Worm (Caenorhabditis elegans): ENCODE data around the gene Y17D7B.4.

Y17D7B.4 gene

ce11 chrV:18776245-18776737 lies at the start of gene Y17D7B.4:
Gene Y17D7B.4, minus strand, starts transcription at chrV:18776687.
- TF ChIP-seq peb-1 (tag; optimal IDR thresholded peaks at IDR 0.05) (no peak), elt-1 (tag; optimal IDR thresholded peaks at IDR 0.05) (no peak), R02D3.7 (tag; optimal IDR thresholded peaks at IDR 0.05) (no peak), snpc-4 (tag; optimal IDR thresholded peaks at IDR 0.05) (no peak), ama-1 (optimal IDR thresholded peaks at IDR 0.05) (no peak), sma-9 (GFP tag; optimal IDR thresholded peaks at IDR 0.05) (no peak), sma-9 (tag; optimal IDR thresholded peaks at IDR 0.05) (no peak), ceh-82 (tag; optimal IDR thresholded peaks at IDR 0.05) (no peak), mab-5 (tag; optimal IDR thresholded peaks at IDR 0.05) (no peak), nhr-25 (tag; optimal IDR thresholded peaks at IDR 0.05) (no peak), lin-13 (GFP tag; optimal IDR thresholded peaks at IDR 0.05) (no peak), ztf-11 (tag; optimal IDR thresholded peaks at IDR 0.05) (no peak), mbf-1 (tag; optimal IDR thresholded peaks at IDR 0.05) (no peak), skn-1 (tag; optimal IDR thresholded peaks at IDR 0.05) (no peak)

DNA sequence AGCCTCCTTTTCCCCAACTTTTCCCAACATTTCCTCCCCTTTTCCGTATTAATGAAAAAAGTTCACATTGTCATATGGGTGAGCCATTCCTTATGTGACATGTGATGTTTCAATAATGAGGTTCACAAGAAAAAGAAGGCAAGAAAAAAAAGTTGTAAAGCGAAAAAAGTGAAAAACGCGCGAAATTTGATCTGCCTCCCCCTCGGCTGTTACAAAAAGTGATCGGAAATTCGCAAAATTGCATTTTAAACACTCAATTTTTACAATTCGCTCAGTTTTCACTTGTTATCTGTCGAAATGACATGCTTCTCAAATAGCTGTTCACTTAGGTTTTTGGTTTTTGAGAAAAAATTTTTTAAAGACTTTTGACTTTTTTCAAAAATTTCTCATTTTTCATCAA lies 45.1 kb upstream of the Y17D7B.4 start:
- TF ChIP-seq ceh-16 (tag; optimal IDR thresholded peaks at IDR 0.05) (no peak), fos-1 (tag; optimal IDR thresholded peaks at IDR 0.05) (no peak), nhr-129 (tag; optimal IDR thresholded peaks at IDR 0.05) (no peak), ztf-11 (tag; optimal IDR thresholded peaks at IDR 0.05) (no peak), alr-1 (tag; optimal IDR thresholded peaks at IDR 0.05) (no peak), nhr-6 (tag; optimal IDR thresholded peaks at IDR 0.05) (no peak), zag-1 (tag; optimal IDR thresholded peaks at IDR 0.05) (no peak), blmp-1 (tag; optimal IDR thresholded peaks at IDR 0.05; ENCODE audit: insufficient read depth) (no peak), sem-4 (tag; optimal IDR thresholded peaks at IDR 0.05) (no peak), ztf-4 (tag; optimal IDR thresholded peaks at IDR 0.05) (no peak), unc-55 (GFP tag; optimal IDR thresholded peaks at IDR 0.05) (no peak), mbf-1 (tag; optimal IDR thresholded peaks at IDR 0.05) (no peak), nhr-77 (tag; optimal IDR thresholded peaks at IDR 0.05) (no peak), nhr-25 (tag; optimal IDR thresholded peaks at IDR 0.05) (no peak), crh-2 (tag; optimal IDR thresholded peaks at IDR 0.05) (no peak), ceh-82 (tag; optimal IDR thresholded peaks at IDR 0.05) (no peak), peb-1 (tag; optimal IDR thresholded peaks at IDR 0.05) (no peak)

- no peak for TF ChIP-seq nhr-129 (tag; optimal IDR thresholded peaks at IDR 0.05)
- no peak for TF ChIP-seq Y55F3AM.14 (GFP tag; optimal IDR thresholded peaks at IDR 0.05)
- no peak for TF ChIP-seq ztf-11 (tag; optimal IDR thresholded peaks at IDR 0.05)
Observed at ce11 chrV:18819643-18820042, 43.2 kb upstream of the Y17D7B.4 start, which contains the start of gene ncs-5. Gene ncs-5, plus strand, starts transcription at chrV:18819766.

ce11 chrV:18811360-18811759 lies 34.9 kb upstream of the Y17D7B.4 start, which contains the start of gene C54E10.7:
Gene C54E10.7, plus strand, starts transcription at chrV:18811660.
- TF ChIP-seq unc-62 (GFP tag; optimal IDR thresholded peaks at IDR 0.05) = no peak
- TF ChIP-seq lin-39 (tag; optimal IDR thresholded peaks at IDR 0.05) = no peak
- TF ChIP-seq mbf-1 (tag; optimal IDR thresholded peaks at IDR 0.05) = no peak
- TF ChIP-seq F13H6.1 (tag; optimal IDR thresholded peaks at IDR 0.05) = no peak
- no peak for TF ChIP-seq lsy-2 (tag; optimal IDR thresholded peaks at IDR 0.05)

ce11 chrV:18810705-18811104 lies 34.2 kb upstream of the Y17D7B.4 start, which contains the start of gene C54E10.3:
Gene C54E10.3, plus strand, starts transcription at chrV:18811005.
- TF ChIP-seq ZK546.5 (tag; optimal IDR thresholded peaks at IDR 0.05) (no peak), nhr-10 (tag; optimal IDR thresholded peaks at IDR 0.05) (no peak), nhr-6 (tag; optimal IDR thresholded peaks at IDR 0.05) (no peak), gmeb-1 (tag; optimal IDR thresholded peaks at IDR 0.05) (no peak), aly-2 (tag; optimal IDR thresholded peaks at IDR 0.05) (no peak), nhr-11 (tag; optimal IDR thresholded peaks at IDR 0.05) (no peak), unc-55 (GFP tag; optimal IDR thresholded peaks at IDR 0.05) (no peak), ztf-11 (tag; optimal IDR thresholded peaks at IDR 0.05) (no peak), unc-62 (GFP tag; optimal IDR thresholded peaks at IDR 0.05) (no peak), C34F6.9 (tag; optimal IDR thresholded peaks at IDR 0.05) (no peak), alr-1 (tag; optimal IDR thresholded peaks at IDR 0.05) (no peak), peb-1 (tag; optimal IDR thresholded peaks at IDR 0.05) (no peak), elt-3 (tag; optimal IDR thresholded peaks at IDR 0.05) (no peak), nhr-12 (tag; optimal IDR thresholded peaks at IDR 0.05) (no peak), sma-9 (GFP tag; optimal IDR thresholded peaks at IDR 0.05) (no peak), sma-9 (tag; optimal IDR thresholded peaks at IDR 0.05) (no peak), nhr-129 (tag; optimal IDR thresholded peaks at IDR 0.05) (no peak)
